Worm (Caenorhabditis elegans) whole organism, L2 larva: ENCODE data around the gene str-39.

Experiments used
- C34F6.9 ChIP-seq: fragments of 150-350 bp; optimal IDR thresholded peaks from 2 replicates; lab custom pipeline; 2014; ENCODE audit warnings: missing biosample characterization, missing genetic modification characterization
- R02D3.7 ChIP-seq: fragments of 150-350 bp; optimal IDR thresholded peaks from 2 replicates; lab custom pipeline; 2014; ENCODE audit warnings: missing biosample characterization, missing genetic modification characterization
- ZK546.5 ChIP-seq: sonication (generic microtip); optimal IDR thresholded peaks from 2 replicates; lab custom pipeline; 2017; ENCODE audit warnings: missing biosample characterization, missing genetic modification characterization
- alr-1 ChIP-seq: fragments of 150-350 bp; optimal IDR thresholded peaks from 2 replicates; lab custom pipeline; 2014; ENCODE audit warnings: missing biosample characterization, missing genetic modification characterization
- blmp-1 ChIP-seq: sonication (generic microtip); optimal IDR thresholded peaks from 2 replicates; lab custom pipeline; 2017; ENCODE audit warnings: missing genetic modification characterization, mild to moderate bottlenecking, missing compliant biosample characterization, antibody characterized with exemption, moderate library complexity; ENCODE audit not compliant: insufficient read depth
- ceh-16 ChIP-seq: fragments of 150-350 bp; optimal IDR thresholded peaks from 2 replicates; lab custom pipeline; 2014; ENCODE audit warnings: missing biosample characterization, missing genetic modification characterization
- ceh-82 ChIP-seq: fragments of 150-350 bp; optimal IDR thresholded peaks from 2 replicates; lab custom pipeline; 2014; ENCODE audit warnings: missing biosample characterization, missing genetic modification characterization
- dmd-4 ChIP-seq: sonication (generic microtip); optimal IDR thresholded peaks from 2 replicates; lab custom pipeline; 2017; ENCODE audit warnings: missing biosample characterization, missing genetic modification characterization
- egl-27 ChIP-seq: sonication (generic microtip); optimal IDR thresholded peaks from 3 replicates; lab custom pipeline; 2017; ENCODE audit warnings: missing biosample characterization, missing genetic modification reagents, missing genetic modification characterization
- elt-1 ChIP-seq: fragments of 150-350 bp; optimal IDR thresholded peaks from 2 replicates; lab custom pipeline; 2014; ENCODE audit warnings: missing biosample characterization, missing genetic modification characterization
- elt-3 ChIP-seq: sonication (generic microtip); optimal IDR thresholded peaks from 2 replicates; lab custom pipeline; 2017; ENCODE audit warnings: missing biosample characterization, missing genetic modification characterization
- fos-1 ChIP-seq: fragments of 150-350 bp; optimal IDR thresholded peaks from 2 replicates; lab custom pipeline; 2014; ENCODE audit warnings: missing biosample characterization, missing genetic modification characterization
- lin-11 ChIP-seq: fragments of 150-350 bp; sonication (generic microtip); optimal IDR thresholded peaks from 2 replicates; lab custom pipeline; 2014; ENCODE audit warnings: missing biosample characterization, missing genetic modification characterization, inconsistent platforms, mixed read lengths
- lsy-2 ChIP-seq, 2 experiments: fragments of 150-350 bp in 1 of 2; sonication (generic microtip) in 1 of 2; optimal IDR thresholded peaks; 2 replicates each; lab custom pipeline; 2014 to 2017; ENCODE audit warnings: missing biosample characterization in 2 of 2, missing genetic modification characterization in 2 of 2
- mab-5 ChIP-seq: fragments of 150-350 bp; optimal IDR thresholded peaks from 2 replicates; lab custom pipeline; 2014; ENCODE audit warnings: missing biosample characterization, missing genetic modification characterization
- mdl-1 ChIP-seq, 2 experiments: fragments of 150-350 bp in 1 of 2; sonication (generic microtip) in 1 of 2; optimal IDR thresholded peaks; 2 replicates each; lab custom pipeline; 2017; ENCODE audit warnings: missing biosample characterization in 2 of 2, missing genetic modification characterization in 2 of 2
- nhr-11 ChIP-seq: fragments of 150-350 bp; optimal IDR thresholded peaks from 2 replicates; lab custom pipeline; 2014; ENCODE audit warnings: missing biosample characterization, missing genetic modification characterization
- nhr-129 ChIP-seq: fragments of 150-350 bp; optimal IDR thresholded peaks from 2 replicates; lab custom pipeline; 2014; ENCODE audit warnings: missing biosample characterization, missing genetic modification characterization
- nhr-21 ChIP-seq: fragments of 150-350 bp; optimal IDR thresholded peaks from 2 replicates; lab custom pipeline; 2014; ENCODE audit warnings: missing biosample characterization, missing genetic modification characterization
- nhr-23 ChIP-seq: fragments of 150-350 bp; optimal IDR thresholded peaks from 2 replicates; lab custom pipeline; 2014; ENCODE audit warnings: missing biosample characterization, missing genetic modification reagents, missing genetic modification characterization
- nhr-237 ChIP-seq: fragments of 150-350 bp; optimal IDR thresholded peaks from 2 replicates; lab custom pipeline; 2014; ENCODE audit warnings: missing biosample characterization, missing genetic modification characterization
- nhr-25 ChIP-seq: fragments of 150-350 bp; sonication (generic microtip); optimal IDR thresholded peaks from 3 replicates; lab custom pipeline; 2014; ENCODE audit warnings: missing biosample characterization, missing genetic modification characterization
- nhr-77 ChIP-seq: fragments of 150-350 bp; optimal IDR thresholded peaks from 2 replicates; lab custom pipeline; 2014; ENCODE audit warnings: missing biosample characterization, missing genetic modification characterization
- peb-1 ChIP-seq: fragments of 150-350 bp; optimal IDR thresholded peaks from 2 replicates; lab custom pipeline; 2014; ENCODE audit warnings: missing biosample characterization, missing genetic modification characterization
- sem-4 ChIP-seq: fragments of 150-350 bp; optimal IDR thresholded peaks from 2 replicates; lab custom pipeline; 2014; ENCODE audit warnings: missing biosample characterization, missing genetic modification reagents, missing genetic modification characterization
- skn-1 ChIP-seq: sonication (generic microtip); optimal IDR thresholded peaks from 2 replicates; lab custom pipeline; 2017; ENCODE audit warnings: missing biosample characterization, missing genetic modification characterization
- sma-3 ChIP-seq: sonication (generic microtip); optimal IDR thresholded peaks from 2 replicates; lab custom pipeline; 2016; ENCODE audit warnings: missing genetic modification reagents, missing genetic modification characterization, missing compliant biosample characterization
- sma-9 ChIP-seq, 2 experiments: fragments of 150-350 bp in 1 of 2; sonication (generic microtip) in 1 of 2; optimal IDR thresholded peaks; 2 replicates each; lab custom pipeline; 2014 to 2016; ENCODE audit warnings: missing genetic modification characterization in 2 of 2, mild to moderate bottlenecking in 1 of 2, missing biosample characterization in 1 of 2, missing compliant biosample characterization in 1 of 2, missing genetic modification reagents in 1 of 2, moderate library complexity in 1 of 2
- snpc-4 ChIP-seq: fragments of 150-350 bp; optimal IDR thresholded peaks from 2 replicates; lab custom pipeline; 2014; ENCODE audit warnings: missing biosample characterization, missing genetic modification characterization
- unc-55 ChIP-seq: fragments of 150-350 bp; sonication (generic microtip); optimal IDR thresholded peaks from 3 replicates; lab custom pipeline; 2014; ENCODE audit warnings: missing biosample characterization, missing genetic modification reagents, missing genetic modification characterization
- ztf-1 ChIP-seq: fragments of 200-800 bp; sonication (Bioruptor generic); conservative IDR thresholded peaks from 2 replicates; pipeline ENCODE4 v1.3.6; 2022; ENCODE audit warnings: missing genetic modification characterization, missing compliant biosample characterization
- ztf-11 ChIP-seq: sonication (generic microtip); optimal IDR thresholded peaks from 2 replicates; lab custom pipeline; 2017; ENCODE audit warnings: missing biosample characterization, missing genetic modification characterization

Gene str-39

ce11 chrV:2891927-2892326 lies 12.2 kb upstream of the str-39 start, which contains the start of gene F37B4.15:
F37B4.15 (plus strand) TSS chrV:2892227.
- TF ChIP-seq ceh-16 (no peak), egl-27 (tag; lab: Kevin White, UChicago) (no peak), lsy-2 (tag; optimal IDR thresholded peaks at IDR 0.05; lab: Kevin White, UChicago) (no peak), mdl-1 (tag; optimal IDR thresholded peaks at IDR 0.05; lab: Kevin White, UChicago) (no peak), ceh-82 (tag; lab: Kevin White, UChicago) (no peak), lin-11 (tag; lab: Kevin White, UChicago) (no peak), ztf-1 (GFP tag; lab: Robert Waterston, UW) (no peak), R02D3.7 (tag; lab: Kevin White, UChicago) (no peak), mab-5 (tag; lab: Kevin White, UChicago) (no peak), fos-1 (no peak), nhr-129 (tag; lab: Kevin White, UChicago) (no peak), nhr-21 (tag; lab: Kevin White, UChicago) (no peak), unc-55 (no peak), C34F6.9 (tag; lab: Kevin White, UChicago) (no peak), skn-1 (tag; lab: Kevin White, UChicago) (no peak), nhr-23 (tag; lab: Kevin White, UChicago) (no peak), sem-4 (no peak)

DNA sequence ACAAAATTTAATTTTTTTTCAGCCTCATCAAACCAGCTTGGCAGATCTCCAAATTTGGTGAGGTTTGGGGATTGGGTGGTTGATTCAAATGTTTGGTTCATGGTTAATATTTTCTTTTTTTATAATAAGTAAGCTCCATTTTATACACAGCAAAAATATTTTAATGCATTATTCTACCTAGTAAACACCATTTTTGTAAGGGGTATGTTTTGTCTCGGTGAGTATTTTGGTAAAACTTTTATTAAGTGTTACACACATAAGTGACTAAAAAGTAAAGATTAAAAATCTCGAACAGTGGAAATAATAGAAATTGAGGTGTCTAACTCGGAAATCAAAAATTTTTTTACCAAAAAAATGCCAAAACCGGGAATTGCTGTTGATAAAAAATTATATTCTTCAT lies 9.0 kb upstream of the str-39 start, which contains the start of gene srw-4:
TSS of gene srw-4 (minus strand) at position 101 of the 400 bp plus-strand sequence.
- TF ChIP-seq elt-1 (tag; lab: Kevin White, UChicago) = no peak
- no peak for TF ChIP-seq sma-9 (GFP tag; optimal IDR thresholded peaks at IDR 0.05; lab: Kevin White, UChicago)
- TF ChIP-seq sma-9 (tag; optimal IDR thresholded peaks at IDR 0.05; lab: Kevin White, UChicago) = no peak
- no peak for TF ChIP-seq snpc-4 (tag; lab: Kevin White, UChicago)
- TF ChIP-seq nhr-129 (tag; lab: Kevin White, UChicago) = no peak
- TF ChIP-seq blmp-1 (tag; lab: Kevin White, UChicago) = no peak
- no peak for TF ChIP-seq peb-1
- no peak for TF ChIP-seq unc-55
- no peak for TF ChIP-seq nhr-25 (tag; lab: Kevin White, UChicago)
- TF ChIP-seq dmd-4 (tag; lab: Kevin White, UChicago) = no peak
- TF ChIP-seq ceh-82 (tag; lab: Kevin White, UChicago) = no peak
- TF ChIP-seq alr-1 (tag; lab: Kevin White, UChicago) = no peak
- TF ChIP-seq nhr-23 (tag; lab: Kevin White, UChicago) = no peak
- no peak for TF ChIP-seq fos-1
- TF ChIP-seq mab-5 (tag; lab: Kevin White, UChicago) = no peak
- TF ChIP-seq nhr-11 (tag; lab: Kevin White, UChicago) = no peak
- no peak for TF ChIP-seq skn-1 (tag; lab: Kevin White, UChicago)
- TF ChIP-seq mdl-1 (tag; optimal IDR thresholded peaks at IDR 0.05; lab: Kevin White, UChicago) = no peak
- no peak for TF ChIP-seq sma-3
- no peak for TF ChIP-seq R02D3.7 (tag; lab: Kevin White, UChicago)

ce11 chrV:2888265-2888664 lies 8.6 kb upstream of the str-39 start:
- no peak for TF ChIP-seq ztf-11

ce11 chrV:2884411-2884810 lies 4.7 kb upstream of the str-39 start, which contains the start of gene sre-24:
sre-24 (plus strand) TSS chrV:2884711.
- TF ChIP-seq R02D3.7 (tag; lab: Kevin White, UChicago) (no peak), blmp-1 (tag; lab: Kevin White, UChicago) (no peak), peb-1 (no peak), elt-1 (tag; lab: Kevin White, UChicago) (no peak)

- TF ChIP-seq ZK546.5 (no peak), nhr-77 (no peak), nhr-237 (no peak), ceh-16 (no peak), nhr-11 (tag; lab: Kevin White, UChicago) (no peak), elt-3 (tag; lab: Kevin White, UChicago) (no peak), lin-11 (tag; lab: Kevin White, UChicago) (no peak), sem-4 (no peak), ztf-1 (GFP tag; lab: Robert Waterston, UW) (no peak)
Observed at ce11 chrV:2883097-2883496, 3.4 kb upstream of the str-39 start.
